Fruit fly (Drosophila melanogaster): ENCODE measurements around the gene Cpr35B.

DNA sequence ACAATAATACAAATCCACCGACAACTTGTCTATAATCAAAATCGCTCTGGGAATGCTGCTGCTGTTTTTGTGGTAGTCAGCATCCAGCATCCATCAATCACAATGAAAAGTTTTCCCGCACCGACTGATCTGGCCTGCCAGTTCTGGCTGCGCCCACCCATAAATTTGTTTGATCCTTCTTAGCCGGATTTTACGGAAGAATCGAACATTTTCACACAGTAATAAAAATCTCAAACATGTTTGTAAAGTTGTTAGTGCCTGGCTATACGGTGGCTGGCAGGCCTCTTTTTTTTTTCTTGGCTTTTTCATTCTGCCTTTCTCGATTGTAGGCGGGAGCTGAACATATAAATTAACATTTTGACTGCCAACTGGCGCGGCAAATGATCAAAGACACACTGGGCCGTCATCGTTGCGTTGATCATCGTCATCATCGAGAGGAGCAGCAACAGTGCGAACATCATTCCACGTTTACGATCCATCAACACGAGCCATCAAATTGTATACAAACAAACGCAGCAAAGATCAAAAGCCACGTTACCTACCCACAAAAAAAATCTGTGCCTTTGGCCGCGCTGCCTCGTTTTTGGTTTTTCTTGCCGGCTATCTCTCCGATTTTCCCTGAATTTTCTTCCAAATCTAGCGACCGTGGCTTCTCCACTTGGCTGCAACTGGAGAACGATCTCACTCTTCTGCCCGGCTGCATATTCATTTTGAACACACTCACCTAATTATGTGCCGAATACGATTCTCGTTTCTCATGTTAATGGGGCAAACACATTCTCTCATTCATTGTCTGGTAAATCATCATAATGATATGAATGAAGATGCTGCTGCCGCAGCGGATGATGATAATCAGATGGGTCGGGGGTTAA lies 28.2 kb upstream of the Cpr35B start:
- TF ChIP-seq Sox102F (GFP tag; optimal IDR thresholded peaks at IDR 0.05) (no peak), lz (GFP tag; optimal IDR thresholded peaks at IDR 0.05) (no peak), net (GFP tag; optimal IDR thresholded peaks at IDR 0.05) (no peak), fd59A (GFP tag; optimal IDR thresholded peaks at IDR 0.05) (no peak), CG6808 (GFP tag; optimal IDR thresholded peaks at IDR 0.05) (no peak), Eip93F (GFP tag; optimal IDR thresholded peaks at IDR 0.05) (no peak)

Measured in whole organism, prepupa.